Worm (Caenorhabditis elegans) whole organism, mixed stage, embryonic: ENCODE measurements around the gene ent-7.

Experiments
- M03D4.4 ChIP-seq: sonication (generic microtip); optimal IDR thresholded peaks from 2 replicates; lab custom pipeline; 2017; ENCODE audit warnings: mild to moderate bottlenecking, missing genetic modification characterization, missing compliant biosample characterization
- bed-3 ChIP-seq: fragments of 200-800 bp; sonication (Bioruptor generic); optimal IDR thresholded peaks from 3 replicates; lab custom pipeline; 2018; ENCODE audit warnings: mild to moderate bottlenecking, missing genetic modification characterization, moderate library complexity, missing compliant biosample characterization
- blmp-1 ChIP-seq: fragments of 150-350 bp; optimal IDR thresholded peaks from 2 replicates; lab custom pipeline; 2014; ENCODE audit warnings: missing biosample characterization, missing genetic modification characterization
- ceh-43 ChIP-seq: fragments of 200-800 bp; sonication (Bioruptor generic); optimal IDR thresholded peaks from 2 replicates; lab custom pipeline; 2018; ENCODE audit warnings: mild to moderate bottlenecking, missing genetic modification characterization, moderate library complexity, missing compliant biosample characterization
- ceh-83 ChIP-seq: fragments of 200-800 bp; sonication (Bioruptor generic); optimal IDR thresholded peaks from 2 replicates; lab custom pipeline; 2018; ENCODE audit warnings: mild to moderate bottlenecking, missing genetic modification characterization, missing compliant biosample characterization
- ces-1 ChIP-seq: fragments of 150-350 bp; optimal IDR thresholded peaks from 2 replicates; lab custom pipeline; 2014; ENCODE audit warnings: missing biosample characterization, missing genetic modification reagents, missing genetic modification characterization
- cnd-1 ChIP-seq: fragments of 200-800 bp; sonication (Bioruptor generic); optimal IDR thresholded peaks from 2 replicates; lab custom pipeline; 2018; ENCODE audit warnings: mild to moderate bottlenecking, missing genetic modification characterization, missing compliant biosample characterization
- drap-1 ChIP-seq: fragments of 200-800 bp; sonication (Bioruptor generic); optimal IDR thresholded peaks from 3 replicates; lab custom pipeline; 2018; ENCODE audit warnings: mild to moderate bottlenecking, missing genetic modification characterization, missing compliant biosample characterization
- elt-1 ChIP-seq: sonication (generic microtip); optimal IDR thresholded peaks from 2 replicates; lab custom pipeline; 2017; ENCODE audit warnings: missing genetic modification characterization, mild to moderate bottlenecking, missing compliant biosample characterization, antibody characterized with exemption, moderate library complexity, borderline replicate concordance; ENCODE audit not compliant: insufficient read depth
- flh-1 ChIP-seq: fragments of 200-800 bp; sonication (Bioruptor generic); optimal IDR thresholded peaks from 2 replicates; lab custom pipeline; 2018; ENCODE audit warnings: mild to moderate bottlenecking, missing genetic modification characterization, moderate library complexity, missing compliant biosample characterization
- ham-2 ChIP-seq: fragments of 200-800 bp; sonication (Bioruptor generic); optimal IDR thresholded peaks from 2 replicates; lab custom pipeline; 2018; ENCODE audit warnings: mild to moderate bottlenecking, missing genetic modification characterization, missing compliant biosample characterization
- hlh-1 ChIP-seq: fragments of 150-350 bp; optimal IDR thresholded peaks from 2 replicates; lab custom pipeline; 2014; ENCODE audit warnings: missing biosample characterization, missing genetic modification reagents, missing genetic modification characterization
- lin-13 ChIP-seq: fragments of 150-350 bp; optimal IDR thresholded peaks from 2 replicates; lab custom pipeline; 2014; ENCODE audit warnings: missing biosample characterization, missing genetic modification characterization
- lin-32 ChIP-seq: fragments of 200-800 bp; sonication (Bioruptor generic); optimal IDR thresholded peaks from 2 replicates; lab custom pipeline; 2018; ENCODE audit warnings: mild to moderate bottlenecking, missing genetic modification characterization, missing compliant biosample characterization
- lsy-2 ChIP-seq: fragments of 150-350 bp; optimal IDR thresholded peaks from 2 replicates; lab custom pipeline; 2014; ENCODE audit warnings: missing biosample characterization, missing genetic modification characterization
- mab-5 ChIP-seq: fragments of 150-350 bp; optimal IDR thresholded peaks from 2 replicates; lab custom pipeline; 2014; ENCODE audit warnings: missing biosample characterization, missing genetic modification characterization
- mep-1 ChIP-seq: fragments of 150-350 bp; optimal IDR thresholded peaks from 2 replicates; lab custom pipeline; 2017; ENCODE audit warnings: missing biosample characterization, missing genetic modification reagents, missing genetic modification characterization, inconsistent platforms
- mls-2 ChIP-seq: sonication (generic microtip); optimal IDR thresholded peaks from 2 replicates; lab custom pipeline; 2016; ENCODE audit warnings: mild to moderate bottlenecking, missing genetic modification characterization, moderate library complexity, missing compliant biosample characterization
- nhr-12 ChIP-seq: fragments of 150-350 bp; optimal IDR thresholded peaks from 2 replicates; lab custom pipeline; 2014; ENCODE audit warnings: missing biosample characterization, missing genetic modification characterization
- nhr-2 ChIP-seq: fragments of 150-350 bp; optimal IDR thresholded peaks from 2 replicates; lab custom pipeline; 2014; ENCODE audit warnings: missing biosample characterization, missing genetic modification characterization
- nhr-237 ChIP-seq: fragments of 150-350 bp; optimal IDR thresholded peaks from 2 replicates; lab custom pipeline; 2014; ENCODE audit warnings: missing biosample characterization, missing genetic modification characterization
- nhr-28 ChIP-seq: fragments of 150-350 bp; optimal IDR thresholded peaks from 2 replicates; lab custom pipeline; 2014; ENCODE audit warnings: missing biosample characterization, missing genetic modification characterization
- nhr-76 ChIP-seq: sonication (generic microtip); optimal IDR thresholded peaks from 2 replicates; lab custom pipeline; 2017; ENCODE audit warnings: missing biosample characterization, missing genetic modification characterization
- sem-2 ChIP-seq: fragments of 200-800 bp; sonication (Bioruptor generic); optimal IDR thresholded peaks from 2 replicates; lab custom pipeline; 2018; ENCODE audit warnings: mild to moderate bottlenecking, missing genetic modification characterization, missing compliant biosample characterization
- snpc-4 ChIP-seq: fragments of 150-350 bp; optimal IDR thresholded peaks from 2 replicates; lab custom pipeline; 2014; ENCODE audit warnings: missing biosample characterization, missing genetic modification characterization
- sptf-1 ChIP-seq: sonication (generic microtip); optimal IDR thresholded peaks from 2 replicates; lab custom pipeline; 2017; ENCODE audit warnings: mild to moderate bottlenecking, missing genetic modification characterization, moderate library complexity, missing compliant biosample characterization
- tbx-8 ChIP-seq: fragments of 200-800 bp; sonication (Bioruptor generic); optimal IDR thresholded peaks from 2 replicates; lab custom pipeline; 2018; ENCODE audit warnings: mild to moderate bottlenecking, missing genetic modification characterization, moderate library complexity, missing compliant biosample characterization
- unc-120 ChIP-seq: sonication (generic microtip); optimal IDR thresholded peaks from 2 replicates; lab custom pipeline; 2017; ENCODE audit warnings: missing genetic modification characterization, missing compliant biosample characterization; ENCODE audit not compliant: poor library complexity, severe bottlenecking
- unc-39 ChIP-seq: fragments of 150-350 bp; optimal IDR thresholded peaks from 2 replicates; lab custom pipeline; 2014; ENCODE audit warnings: missing biosample characterization, missing genetic modification characterization
- unc-62 ChIP-seq: fragments of 150-350 bp; optimal IDR thresholded peaks from 2 replicates; lab custom pipeline; 2014; ENCODE audit warnings: missing biosample characterization, missing genetic modification reagents, missing genetic modification characterization
- zip-8 ChIP-seq: fragments of 150-350 bp; optimal IDR thresholded peaks from 2 replicates; lab custom pipeline; 2014; ENCODE audit warnings: missing biosample characterization, missing genetic modification characterization
- ztf-11 ChIP-seq: fragments of 150-350 bp; optimal IDR thresholded peaks from 2 replicates; lab custom pipeline; 2014; ENCODE audit warnings: missing biosample characterization, missing genetic modification characterization

ent-7 gene

DNA sequence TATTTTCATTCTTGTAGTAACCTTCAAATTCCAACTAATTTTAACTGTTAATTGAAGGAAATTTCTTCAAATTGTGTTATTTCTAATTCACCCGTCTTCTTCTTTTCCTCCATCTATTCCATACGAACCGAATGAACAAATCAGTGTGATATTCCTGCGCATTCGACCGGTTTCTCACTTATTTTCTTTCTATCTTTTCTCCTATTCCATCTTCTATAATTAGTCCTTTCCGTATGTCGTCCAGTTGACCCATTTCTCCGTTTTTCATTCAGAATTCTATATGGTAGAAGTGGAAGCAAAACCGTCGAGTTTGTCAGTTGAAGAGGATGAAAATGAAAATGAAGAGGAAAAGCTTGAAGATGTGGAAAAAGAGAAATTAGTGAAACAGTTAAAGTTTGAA is 7.5 kb upstream of the ent-7 start, which contains the start of gene magu-4:
TSS of gene magu-4 (plus strand) at position 218 of the 400 bp plus-strand sequence.
- TF ChIP-seq flh-1 (GFP tag; lab: Kevin White, UChicago): no peak
- TF ChIP-seq ceh-83: no peak
- TF ChIP-seq elt-1 (tag; lab: Kevin White, UChicago): no peak
- TF ChIP-seq snpc-4 (tag; lab: Kevin White, UChicago): no peak
- TF ChIP-seq lin-13 (tag; lab: Kevin White, UChicago): no peak
- TF ChIP-seq ceh-43 (GFP tag; lab: Kevin White, UChicago): no peak
- no peak for TF ChIP-seq drap-1 (GFP tag; lab: Kevin White, UChicago)
- TF ChIP-seq sptf-1 (tag; lab: Kevin White, UChicago): no peak
- no peak for TF ChIP-seq mep-1 (tag; lab: Kevin White, UChicago)
- no peak for TF ChIP-seq lin-32 (GFP tag; lab: Kevin White, UChicago)
- no peak for TF ChIP-seq unc-62 (GFP tag; lab: Kevin White, UChicago)

DNA sequence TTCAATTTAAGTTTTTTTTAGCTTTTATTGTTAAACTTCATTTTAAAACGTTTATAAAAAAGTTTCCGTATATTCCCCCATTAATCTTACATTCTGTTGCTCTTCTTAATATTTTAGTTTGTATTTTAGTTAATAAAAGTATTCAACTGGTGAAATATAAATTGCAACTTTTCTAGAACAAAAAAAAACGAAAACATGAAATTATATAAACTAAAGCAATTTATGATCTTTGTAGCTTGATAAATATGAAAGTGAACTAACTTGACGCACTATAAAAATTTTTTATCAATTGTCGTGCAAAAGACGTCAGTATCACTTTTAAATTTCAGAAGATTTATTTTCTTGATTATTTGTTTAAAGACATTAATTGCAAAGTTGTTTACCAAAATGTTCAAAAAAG is 556 bp downstream of the ent-7 start, which contains the start of gene F44D12.2:
TSS of gene F44D12.2 (minus strand) at position 101 of the 400 bp plus-strand sequence.
- no peak for TF ChIP-seq ces-1 (GFP tag; lab: Kevin White, UChicago)
- no peak for TF ChIP-seq tbx-8 (GFP tag; lab: Kevin White, UChicago)
- TF ChIP-seq mls-2 (tag; lab: Kevin White, UChicago): no peak
- no peak for TF ChIP-seq nhr-2 (tag; lab: Kevin White, UChicago)
- no peak for TF ChIP-seq mep-1 (tag; lab: Kevin White, UChicago)
- TF ChIP-seq ztf-11 (tag; lab: Kevin White, UChicago): no peak
- TF ChIP-seq unc-39 (tag; lab: Kevin White, UChicago): no peak
- no peak for TF ChIP-seq bed-3 (GFP tag; lab: Kevin White, UChicago)
- no peak for TF ChIP-seq zip-8 (tag; lab: Kevin White, UChicago)
- TF ChIP-seq nhr-76: no peak
- TF ChIP-seq mab-5 (tag; lab: Kevin White, UChicago): no peak
- TF ChIP-seq sem-2: no peak
- TF ChIP-seq, all 35 proteins: peak for 0

DNA sequence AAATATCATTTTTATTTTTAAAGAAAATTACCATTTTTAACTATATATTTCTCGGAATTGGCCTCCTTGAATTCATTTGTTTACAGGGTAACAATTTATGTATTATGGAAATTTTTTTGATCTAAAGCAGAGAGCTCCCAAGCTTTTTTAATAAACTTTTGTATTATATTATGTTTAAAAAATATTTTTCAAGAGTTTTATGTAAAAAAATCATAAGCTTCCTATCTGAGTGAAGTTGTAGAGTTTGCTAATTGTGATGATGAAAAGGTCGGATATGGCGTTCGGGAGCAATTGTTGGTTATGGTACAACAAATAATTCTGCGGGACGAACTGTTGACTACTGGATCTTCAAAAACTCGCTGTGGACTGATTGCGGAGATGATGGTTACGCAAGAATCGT is 4.2 kb downstream of the ent-7 start, which contains the start of gene F44D12.19:
TSS of gene F44D12.19 (plus strand) at position 301 of the 400 bp plus-strand sequence.
- TF ChIP-seq lin-32 (GFP tag; lab: Kevin White, UChicago) (no peak), hlh-1 (no peak), mls-2 (tag; lab: Kevin White, UChicago) (no peak), unc-120 (tag; lab: Kevin White, UChicago) (no peak), nhr-237 (no peak), M03D4.4 (tag; lab: Kevin White, UChicago) (no peak), nhr-12 (tag; lab: Kevin White, UChicago) (no peak), ztf-11 (tag; lab: Kevin White, UChicago) (no peak), ces-1 (GFP tag; lab: Kevin White, UChicago) (no peak), mep-1 (tag; lab: Kevin White, UChicago) (no peak), ceh-83 (no peak), tbx-8 (GFP tag; lab: Kevin White, UChicago) (no peak), lsy-2 (no peak), bed-3 (GFP tag; lab: Kevin White, UChicago) (no peak), sem-2 (no peak), blmp-1 (tag; lab: Kevin White, UChicago) (no peak)

DNA sequence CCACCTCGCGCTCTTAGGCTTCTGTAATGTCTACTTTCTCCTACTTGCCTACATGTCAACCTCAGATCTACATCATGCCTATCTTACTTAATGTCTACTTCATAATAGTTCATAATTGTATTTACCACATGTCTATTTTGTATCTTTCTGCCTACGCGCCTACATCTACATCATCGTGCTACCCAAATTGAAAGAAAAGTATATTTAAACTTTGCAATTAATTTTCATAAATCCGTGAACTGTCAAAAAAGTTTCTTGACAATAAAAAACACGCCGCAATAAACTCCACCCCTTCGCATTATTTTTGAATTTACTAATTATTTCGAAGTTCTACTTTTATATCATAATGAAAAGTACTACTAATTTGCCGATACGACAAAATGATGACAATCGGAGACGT is 5.9 kb downstream of the ent-7 start, which contains the start of gene F44D12.8:
TSS of gene F44D12.8 (plus strand) at position 301 of the 400 bp plus-strand sequence.
- TF ChIP-seq lin-32 (GFP tag; lab: Kevin White, UChicago) (no peak), nhr-237 (no peak), flh-1 (GFP tag; lab: Kevin White, UChicago) (no peak), unc-62 (GFP tag; lab: Kevin White, UChicago) (no peak), ham-2 (GFP tag; lab: Kevin White, UChicago) (no peak), ceh-83 (no peak), ces-1 (GFP tag; lab: Kevin White, UChicago) (no peak), drap-1 (GFP tag; lab: Kevin White, UChicago) (no peak), cnd-1 (no peak), mab-5 (tag; lab: Kevin White, UChicago) (no peak), lin-13 (tag; lab: Kevin White, UChicago) (no peak), nhr-28 (tag; lab: Kevin White, UChicago) (no peak), sem-2 (no peak), tbx-8 (GFP tag; lab: Kevin White, UChicago) (no peak), unc-39 (tag; lab: Kevin White, UChicago) (no peak), snpc-4 (tag; lab: Kevin White, UChicago) (no peak), bed-3 (GFP tag; lab: Kevin White, UChicago) (no peak)
